Worm (Caenorhabditis elegans) whole organism, L1 larva: Measurements from ENCODE around the gene oac-48.
"Not testable (repeated sequence)": the region's sequence is repeated elsewhere in the genome, so short reads cannot be mapped to it uniquely, and the experiment has no call there.

Source experiments
- C16A3.4 ChIP-seq: fragments of 150-350 bp; optimal IDR thresholded peaks from 2 replicates; lab custom pipeline; 2014; ENCODE audit warnings: missing biosample characterization, missing genetic modification characterization
- aha-1 ChIP-seq: fragments of 150-350 bp; optimal IDR thresholded peaks from 2 replicates; lab custom pipeline; 2014; ENCODE audit warnings: missing biosample characterization, missing genetic modification characterization
- alr-1 ChIP-seq: fragments of 200-800 bp; sonication (Bioruptor generic); optimal IDR thresholded peaks from 2 replicates; lab custom pipeline; 2018; ENCODE audit warnings: borderline replicate concordance, mild to moderate bottlenecking, missing genetic modification characterization, missing compliant biosample characterization
- ama-1 ChIP-seq: fragments of 150-350 bp; optimal IDR thresholded peaks from 2 replicates; lab custom pipeline; 2014
- blmp-1 ChIP-seq: fragments of 150-350 bp; optimal IDR thresholded peaks from 2 replicates; lab custom pipeline; 2014; ENCODE audit warnings: missing biosample characterization, missing genetic modification characterization
- ceh-8 ChIP-seq: fragments of 200-800 bp; sonication (Bioruptor generic); optimal IDR thresholded peaks from 2 replicates; lab custom pipeline; 2018; ENCODE audit warnings: mild to moderate bottlenecking, missing genetic modification characterization, moderate library complexity, missing compliant biosample characterization
- elt-2 ChIP-seq: sonication (generic microtip); optimal IDR thresholded peaks from 2 replicates; lab custom pipeline; 2016; ENCODE audit warnings: missing genetic modification characterization, mild to moderate bottlenecking, inconsistent platforms, missing compliant biosample characterization, missing genetic modification reagents
- fkh-4 ChIP-seq: sonication (generic microtip); optimal IDR thresholded peaks from 2 replicates; lab custom pipeline; 2016; ENCODE audit warnings: missing compliant biosample characterization, missing genetic modification characterization, borderline replicate concordance
- jun-1 ChIP-seq: fragments of 150-350 bp; optimal IDR thresholded peaks from 2 replicates; lab custom pipeline; 2014; ENCODE audit warnings: missing biosample characterization, missing genetic modification reagents, missing genetic modification characterization
- lin-13 ChIP-seq: fragments of 150-350 bp; optimal IDR thresholded peaks from 2 replicates; lab custom pipeline; 2014; ENCODE audit warnings: missing biosample characterization, missing genetic modification reagents, missing genetic modification characterization
- lin-14 ChIP-seq: fragments of 200-800 bp; sonication (Bioruptor generic); optimal IDR thresholded peaks from 2 replicates; lab custom pipeline; 2018; ENCODE audit warnings: mild to moderate bottlenecking, missing genetic modification characterization, moderate library complexity, missing compliant biosample characterization
- lin-15B ChIP-seq: fragments of 150-350 bp; sonication (generic microtip); optimal IDR thresholded peaks from 3 replicates; lab custom pipeline; 2014; ENCODE audit warnings: missing biosample characterization, missing genetic modification characterization
- lin-35 ChIP-seq, 2 experiments: fragments of 150-350 bp; optimal IDR thresholded peaks; 2 replicates each; lab custom pipeline; 2014; ENCODE audit warnings: missing biosample characterization in 2 of 2, missing genetic modification characterization in 2 of 2, missing genetic modification reagents in 2 of 2
- lin-39 ChIP-seq: fragments of 150-350 bp; optimal IDR thresholded peaks from 2 replicates; lab custom pipeline; 2014; ENCODE audit warnings: missing biosample characterization, missing genetic modification reagents, missing genetic modification characterization
- lir-3 ChIP-seq: sonication (generic microtip); optimal IDR thresholded peaks from 2 replicates; lab custom pipeline; 2016; ENCODE audit warnings: mild to moderate bottlenecking, missing genetic modification characterization, moderate library complexity, missing compliant biosample characterization; ENCODE audit not compliant: poor library complexity
- mab-9 ChIP-seq: fragments of 200-800 bp; sonication (Bioruptor generic); IDR thresholded peaks from 2 replicates; pipeline ENCODE4 v1.3.6; 2022; ENCODE audit warnings: missing genetic modification reagents, missing genetic modification characterization, missing compliant biosample characterization
- nhr-12 ChIP-seq: sonication (generic microtip); optimal IDR thresholded peaks from 2 replicates; lab custom pipeline; 2017; ENCODE audit warnings: missing biosample characterization, missing genetic modification characterization
- nhr-19 ChIP-seq: fragments of 200-800 bp; sonication (Bioruptor generic); conservative IDR thresholded peaks from 2 replicates; pipeline ENCODE4 v1.3.6; 2022; ENCODE audit warnings: missing genetic modification characterization, missing compliant biosample characterization
- nhr-20 ChIP-seq: sonication (generic microtip); optimal IDR thresholded peaks from 2 replicates; lab custom pipeline; 2016; ENCODE audit warnings: mild to moderate bottlenecking, missing genetic modification characterization, missing compliant biosample characterization
- nhr-237 ChIP-seq: fragments of 150-350 bp; optimal IDR thresholded peaks from 2 replicates; lab custom pipeline; 2014; ENCODE audit warnings: missing biosample characterization, missing genetic modification characterization
- nhr-28 ChIP-seq: fragments of 150-350 bp; optimal IDR thresholded peaks from 2 replicates; lab custom pipeline; 2014; ENCODE audit warnings: missing biosample characterization, missing genetic modification characterization
- nhr-76 ChIP-seq: sonication (generic microtip); optimal IDR thresholded peaks from 2 replicates; lab custom pipeline; 2017; ENCODE audit warnings: missing biosample characterization, missing genetic modification characterization
- nhr-84 ChIP-seq: sonication (generic microtip); optimal IDR thresholded peaks from 2 replicates; lab custom pipeline; 2017; ENCODE audit warnings: missing biosample characterization, missing genetic modification characterization
- pag-3 ChIP-seq: sonication (generic microtip); optimal IDR thresholded peaks from 2 replicates; lab custom pipeline; 2017; ENCODE audit warnings: missing genetic modification characterization, mild to moderate bottlenecking, missing compliant biosample characterization, antibody characterized with exemption, borderline replicate concordance; ENCODE audit not compliant: insufficient read depth
- skn-1 ChIP-seq: fragments of 150-350 bp; optimal IDR thresholded peaks from 2 replicates; lab custom pipeline; 2014; ENCODE audit warnings: missing biosample characterization, missing genetic modification characterization
- sox-4 ChIP-seq: sonication (generic microtip); optimal IDR thresholded peaks from 2 replicates; lab custom pipeline; 2016; ENCODE audit warnings: missing genetic modification characterization, missing compliant biosample characterization
- sptf-1 ChIP-seq: fragments of 150-350 bp; optimal IDR thresholded peaks from 2 replicates; lab custom pipeline; 2014; ENCODE audit warnings: missing biosample characterization, missing genetic modification characterization
- swsn-7 ChIP-seq: sonication (generic microtip); optimal IDR thresholded peaks from 2 replicates; lab custom pipeline; 2016; ENCODE audit warnings: missing genetic modification characterization, missing compliant biosample characterization
- tlp-1 ChIP-seq: fragments of 150-350 bp; optimal IDR thresholded peaks from 2 replicates; lab custom pipeline; 2014; ENCODE audit warnings: missing biosample characterization, missing genetic modification characterization
- unc-130 ChIP-seq: fragments of 150-350 bp; optimal IDR thresholded peaks from 2 replicates; lab custom pipeline; 2017; ENCODE audit warnings: missing biosample characterization, missing genetic modification characterization, inconsistent platforms
- unc-98 ChIP-seq: fragments of 200-800 bp; sonication (Bioruptor generic); IDR thresholded peaks from 2 replicates; pipeline ENCODE4 v1.3.6; 2022; ENCODE audit warnings: missing genetic modification characterization, missing compliant biosample characterization
- xbp-1 ChIP-seq: sonication (generic microtip); optimal IDR thresholded peaks from 2 replicates; lab custom pipeline; 2016; ENCODE audit warnings: missing genetic modification characterization, missing compliant biosample characterization
- ztf-11 ChIP-seq, 2 experiments: sonication (generic microtip); optimal IDR thresholded peaks; 2 replicates each; lab custom pipeline; 2016 to 2017; ENCODE audit warnings: missing genetic modification characterization in 2 of 2, missing biosample characterization in 1 of 2, missing compliant biosample characterization in 1 of 2
- ztf-4 ChIP-seq: fragments of 150-350 bp; optimal IDR thresholded peaks from 2 replicates; lab custom pipeline; 2014; ENCODE audit warnings: missing biosample characterization, missing genetic modification characterization

The oac-48 gene

ce11 chrIV:13645823-13646222 lies 27.8 kb upstream of the oac-48 start, which contains the start of gene srz-29:
TSS of gene srz-29 (minus strand) at chrIV:13645923.
- TF ChIP-seq swsn-7 (no peak), ceh-8 (no peak), nhr-20 (tag; lab: Kevin White, UChicago) (no peak), lir-3 (tag; lab: Kevin White, UChicago) (no peak), nhr-76 (tag; lab: Kevin White, UChicago) (no peak), mab-9 (no peak), lin-14 (GFP tag; lab: Kevin White, UChicago) (no peak), ztf-4 (tag; lab: Kevin White, UChicago) (no peak), elt-2 (tag; lab: Kevin White, UChicago) (no peak), tlp-1 (tag; lab: Kevin White, UChicago) (no peak), skn-1 (no peak), unc-98 (GFP tag; lab: Robert Waterston, UW) (no peak), lin-15B (tag; lab: Kevin White, UChicago) (no peak)

DNA sequence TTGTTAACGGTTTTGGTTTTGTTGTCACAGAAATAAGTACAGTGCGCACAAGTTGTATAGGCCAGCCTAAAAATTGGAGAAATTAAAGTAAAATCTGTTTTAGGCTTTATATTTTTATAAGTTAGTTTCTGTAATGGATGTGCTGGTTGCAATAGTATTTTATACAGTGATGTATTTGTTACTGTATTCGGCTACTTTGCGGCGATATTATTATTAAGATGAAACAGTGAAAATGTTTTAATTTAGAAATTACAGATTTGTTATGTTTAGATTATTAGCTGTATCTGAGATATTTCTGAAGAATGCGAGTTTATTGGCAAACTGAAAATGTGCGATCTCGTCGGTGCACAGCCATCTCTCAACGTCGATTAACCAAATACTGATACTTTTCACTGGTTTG lies 26.0 kb upstream of the oac-48 start, which contains the start of gene ule-4:
ule-4 (minus strand) TSS at position 101 of the 400 bp plus-strand sequence.
- TF ChIP-seq nhr-19 (GFP tag; lab: Robert Waterston, UW): no peak
- TF ChIP-seq aha-1 (tag; lab: Kevin White, UChicago): no peak
- TF ChIP-seq nhr-28 (tag; lab: Kevin White, UChicago): no peak
- TF ChIP-seq nhr-237 (tag; lab: Kevin White, UChicago): no peak
- no peak for TF ChIP-seq blmp-1 (tag; lab: Kevin White, UChicago)
- no peak for TF ChIP-seq nhr-20 (tag; lab: Kevin White, UChicago)
- TF ChIP-seq ama-1 (lab: Kevin White, UChicago): no peak
- no peak for TF ChIP-seq xbp-1 (tag; lab: Kevin White, UChicago)
- no peak for TF ChIP-seq unc-130 (tag; lab: Kevin White, UChicago)
- no peak for TF ChIP-seq mab-9
- no peak for TF ChIP-seq lin-35 (GFP tag; optimal IDR thresholded peaks at IDR 0.05; lab: Kevin White, UChicago)
- TF ChIP-seq alr-1 (tag; lab: Kevin White, UChicago): no peak
- no peak for TF ChIP-seq fkh-4 (tag; lab: Kevin White, UChicago)

DNA sequence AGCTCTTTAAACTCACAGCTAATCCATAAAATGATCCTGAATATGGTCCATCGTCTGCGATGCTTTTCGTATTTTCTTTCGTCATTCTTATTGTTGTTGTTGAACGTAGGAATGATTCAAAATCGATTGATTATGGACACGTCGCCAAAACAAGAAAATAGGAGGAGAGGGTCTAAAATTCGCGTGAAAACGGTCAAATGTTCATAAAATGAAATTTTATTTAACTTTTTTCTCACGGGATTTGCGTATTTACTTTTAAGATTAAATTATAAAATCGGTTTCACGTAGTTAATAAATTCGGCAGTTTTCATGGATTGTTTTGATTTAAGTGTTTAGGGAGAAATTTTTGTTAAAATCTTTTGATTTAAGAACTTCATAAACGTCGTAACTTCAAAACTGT lies 24.5 kb upstream of the oac-48 start, which contains the start of gene C08F11.10:
C08F11.10 (minus strand) TSS at position 101 of the 400 bp plus-strand sequence.
- TF ChIP-seq C16A3.4 (tag; lab: Kevin White, UChicago) (no peak), sptf-1 (tag; lab: Kevin White, UChicago) (no peak), nhr-84 (tag; lab: Kevin White, UChicago) (no peak)
- TF ChIP-seq, all 84 proteins: peak for 0

- TF ChIP-seq lin-13 (GFP tag; lab: Kevin White, UChicago) (no peak), sox-4 (tag; lab: Kevin White, UChicago) (no peak), nhr-76 (tag; lab: Kevin White, UChicago) (no peak), pag-3 (tag; lab: Kevin White, UChicago) (no peak), ztf-11 (tag; optimal IDR thresholded peaks at IDR 0.05; lab: Kevin White, UChicago) (no peak), jun-1 (tag; lab: Kevin White, UChicago) (no peak)
These were observed 23.4 kb upstream of the oac-48 start, which contains the start of gene C08F11.17 for ce11 chrIV:13650238-13650637. TSS of gene C08F11.17 (minus strand) at chrIV:13650338.

ce11 chrIV:13651411-13651810 lies 22.2 kb upstream of the oac-48 start, which contains the start of gene C08F11.12:
TSS of gene C08F11.12 (minus strand) at chrIV:13651511.
- TF ChIP-seq lin-39, blmp-1, nhr-12 (tag; lab: Kevin White, UChicago): not testable (repeated sequence)
